Fruit fly (Drosophila melanogaster): ENCODE data around the gene CG1958.

CG1958 gene

dm6 chrX:7300722-7301350, 34.1 kb downstream of the CG1958 start (continued):
- TF ChIP-seq mam (GFP tag; optimal IDR thresholded peaks at IDR 0.05) (no peak), CG9797 (GFP tag; optimal IDR thresholded peaks at IDR 0.05) (no peak), slbo (GFP tag; IDR thresholded peaks at IDR 0.05) (0 out of 2 replicates have a peak, but pooled peaks have one; percentile 2), chm (GFP tag; IDR thresholded peaks at IDR 0.05) (no peak), CG12219 (GFP tag; optimal IDR thresholded peaks at IDR 0.05) (no peak), tin (GFP tag; optimal IDR thresholded peaks at IDR 0.05) (no peak), CG12659 (GFP tag; optimal IDR thresholded peaks at IDR 0.05) (no peak), tx (GFP tag; optimal IDR thresholded peaks at IDR 0.05) (no peak), inv (GFP tag; IDR thresholded peaks at IDR 0.05; ENCODE audit: partially characterized antibody) (no peak), CG42726 (GFP tag; IDR thresholded peaks at IDR 0.05; ENCODE audit: partially characterized antibody) (no peak), CG3065 (GFP tag; optimal IDR thresholded peaks at IDR 0.05) (no peak), Sry-β (GFP tag; optimal IDR thresholded peaks at IDR 0.05) (no peak), crol (GFP tag; IDR thresholded peaks at IDR 0.05) (peak; percentile 100), zen2 (GFP tag; IDR thresholded peaks at IDR 0.05; ENCODE audit: partially characterized antibody) (no peak), ham (GFP tag; IDR thresholded peaks at IDR 0.05) (no peak), CG16813 (GFP tag; IDR thresholded peaks at IDR 0.05; ENCODE audit: partially characterized antibody) (no peak), CG4360 (GFP tag; IDR thresholded peaks at IDR 0.05) (peak; percentile 64), tio (GFP tag; optimal IDR thresholded peaks at IDR 0.05) (no peak), CG13424 (tag; optimal IDR thresholded peaks at IDR 0.05) (no peak), CG1792 (GFP tag; optimal IDR thresholded peaks at IDR 0.05) (no peak), Lim3 (GFP tag; IDR thresholded peaks at IDR 0.05) (no peak), dmrt11E (tag; optimal IDR thresholded peaks at IDR 0.05) (no peak), CG10366 (GFP tag; IDR thresholded peaks at IDR 0.05) (0 out of 2 replicates have a peak, but pooled peaks have one; percentile 6), CG1024 (GFP tag; IDR thresholded peaks at IDR 0.05) (no peak), ERR (GFP tag; optimal IDR thresholded peaks at IDR 0.05) (no peak), exex (tag; optimal IDR thresholded peaks at IDR 0.05) (no peak), BtbVII (GFP tag; optimal IDR thresholded peaks at IDR 0.05) (no peak), Doc2 (GFP tag; IDR thresholded peaks at IDR 0.05) (no peak), Nf-YA (GFP tag; IDR thresholded peaks at IDR 0.05) (no peak), CG2678 (tag; optimal IDR thresholded peaks at IDR 0.05) (no peak), CG11398 (GFP tag; optimal IDR thresholded peaks at IDR 0.05) (no peak), CG8944 (GFP tag; optimal IDR thresholded peaks at IDR 0.05) (no peak), Bdp1 (GFP tag; optimal IDR thresholded peaks at IDR 0.05) (no peak), Antp (GFP tag; optimal IDR thresholded peaks at IDR 0.05) (no peak), vnd (GFP tag; IDR thresholded peaks at IDR 0.05; ENCODE audit: partially characterized antibody) (no peak), CG30020 (tag; optimal IDR thresholded peaks at IDR 0.05) (no peak), D (optimal IDR thresholded peaks at IDR 0.05) (no peak), D (GFP tag; optimal IDR thresholded peaks at IDR 0.05) (no peak), ab (GFP tag; optimal IDR thresholded peaks at IDR 0.05) (no peak), CG2129 (GFP tag; IDR thresholded peaks at IDR 0.05; ENCODE audit: partially characterized antibody) (no peak), hb (GFP tag; IDR thresholded peaks at IDR 0.05; ENCODE audit: partially characterized antibody) (no peak), Ets65A (GFP tag) (no peak), CG6254 (GFP tag; optimal IDR thresholded peaks at IDR 0.05) (no peak), CG17612 (GFP tag; IDR thresholded peaks at IDR 0.05) (no peak), seq (GFP tag; IDR thresholded peaks at IDR 0.05) (no peak), btn (GFP tag; optimal IDR thresholded peaks at IDR 0.05) (no peak), dan (GFP tag; IDR thresholded peaks at IDR 0.05) (no peak), lbe (GFP tag; optimal IDR thresholded peaks at IDR 0.05) (no peak), wek (GFP tag; optimal IDR thresholded peaks at IDR 0.05) (no peak), Awh (GFP tag; IDR thresholded peaks at IDR 0.05) (no peak), Adf1 (GFP tag; IDR thresholded peaks at IDR 0.05) (peak; percentile 84)

Data from whole organism, embryonic.